Fruit fly (Drosophila melanogaster) whole organism, embryonic: Measurements from ENCODE around the gene CG32706.

Experiments
- CG10209 ChIP-seq: fragments of 200-800 bp; sonication (Bioruptor generic); optimal IDR thresholded peaks from 3 replicates; lab custom pipeline; 2017; ENCODE audit warnings: missing biosample characterization, mild to moderate bottlenecking, missing genetic modification characterization, missing genetic modification reagents
- CG10366 ChIP-seq: fragments of 200-800 bp; sonication (Bioruptor generic); IDR thresholded peaks from 2 replicates; pipeline ENCODE4 v1.3.6; 2022; ENCODE audit warnings: missing biosample characterization, missing genetic modification characterization
- CG12659 ChIP-seq: fragments of 200-800 bp; sonication (Bioruptor generic); optimal IDR thresholded peaks from 3 replicates; lab custom pipeline; 2017; ENCODE audit warnings: mild to moderate bottlenecking, missing biosample characterization, missing genetic modification reagents, missing genetic modification characterization
- CG12744 ChIP-seq: fragments of 200-800 bp; sonication (Bioruptor generic); optimal IDR thresholded peaks from 2 replicates; lab custom pipeline; 2016; ENCODE audit warnings: missing biosample characterization, missing genetic modification characterization
- CG13296 ChIP-seq: fragments of 200-800 bp; sonication (Bioruptor generic); optimal IDR thresholded peaks from 3 replicates; lab custom pipeline; 2018; ENCODE audit warnings: missing biosample characterization, mild to moderate bottlenecking, missing genetic modification characterization
- CG14710 ChIP-seq: fragments of 200-800 bp; sonication (Bioruptor generic); optimal IDR thresholded peaks from 3 replicates; lab custom pipeline; 2019; ENCODE audit warnings: missing biosample characterization, mild to moderate bottlenecking, missing genetic modification characterization, moderate library complexity
- CG15011 ChIP-seq: fragments of 200-800 bp; sonication (Bioruptor generic); optimal IDR thresholded peaks from 3 replicates; lab custom pipeline; 2018; ENCODE audit warnings: missing biosample characterization, mild to moderate bottlenecking, missing genetic modification characterization
- CG17385 ChIP-seq: fragments of 200-800 bp; sonication (Bioruptor generic); optimal IDR thresholded peaks from 3 replicates; lab custom pipeline; 2018; ENCODE audit warnings: missing biosample characterization, mild to moderate bottlenecking, missing genetic modification characterization
- CG17568 ChIP-seq: fragments of 200-800 bp; sonication (Bioruptor generic); optimal IDR thresholded peaks from 2 replicates; lab custom pipeline; 2018; ENCODE audit warnings: missing biosample characterization, mild to moderate bottlenecking, missing genetic modification characterization, moderate library complexity
- CG17829 ChIP-seq: fragments of 200-800 bp; optimal IDR thresholded peaks from 2 replicates; lab custom pipeline; 2019; ENCODE audit warnings: missing biosample characterization, mild to moderate bottlenecking, missing genetic modification characterization, moderate library complexity
- CG1792 ChIP-seq: fragments of 200-800 bp; sonication (Bioruptor generic); optimal IDR thresholded peaks from 2 replicates; lab custom pipeline; 2016; ENCODE audit warnings: missing biosample characterization, missing genetic modification characterization
- CG18619 ChIP-seq: fragments of 200-800 bp; sonication (Bioruptor generic); optimal IDR thresholded peaks from 3 replicates; lab custom pipeline; 2017; ENCODE audit warnings: missing biosample characterization, mild to moderate bottlenecking, missing genetic modification characterization
- CG2202 ChIP-seq: fragments of 200-800 bp; sonication (Bioruptor generic); optimal IDR thresholded peaks from 2 replicates; lab custom pipeline; 2018; ENCODE audit warnings: missing biosample characterization, mild to moderate bottlenecking, missing genetic modification characterization
- CG31441 ChIP-seq: fragments of 200-800 bp; sonication (Bioruptor generic); IDR thresholded peaks from 2 replicates; pipeline ENCODE4 v1.3.6; 2022; ENCODE audit warnings: missing biosample characterization, missing genetic modification characterization
- CG32532 ChIP-seq: fragments of 200-800 bp; sonication (Bioruptor generic); IDR thresholded peaks from 2 replicates; pipeline ENCODE4 v1.3.6; 2022; ENCODE audit warnings: missing biosample characterization, missing genetic modification characterization
- CG4707 ChIP-seq: fragments of 200-800 bp; sonication (Bioruptor generic); optimal IDR thresholded peaks from 2 replicates; lab custom pipeline; 2018; ENCODE audit warnings: missing biosample characterization, mild to moderate bottlenecking, missing genetic modification characterization, moderate library complexity
- CG6689 ChIP-seq: fragments of 200-800 bp; sonication (Bioruptor generic); IDR thresholded peaks from 2 replicates; pipeline ENCODE4 v1.3.6; 2022; ENCODE audit warnings: missing biosample characterization, missing genetic modification characterization
- CG6765 ChIP-seq: fragments of 200-800 bp; sonication (Bioruptor generic); optimal IDR thresholded peaks from 3 replicates; lab custom pipeline; 2017; ENCODE audit warnings: missing biosample characterization, mild to moderate bottlenecking, missing genetic modification characterization
- CG7839 ChIP-seq: fragments of 200-800 bp; sonication (Bioruptor generic); optimal IDR thresholded peaks from 3 replicates; lab custom pipeline; 2018; ENCODE audit warnings: missing biosample characterization, mild to moderate bottlenecking, missing genetic modification characterization, moderate library complexity
- CG7928 ChIP-seq: fragments of 200-800 bp; sonication (Bioruptor generic); optimal IDR thresholded peaks from 2 replicates; lab custom pipeline; 2017; ENCODE audit warnings: missing biosample characterization, mild to moderate bottlenecking, missing genetic modification characterization
- CG8290 ChIP-seq, 3 experiments: fragments of 200-800 bp; sonication (Bioruptor generic); optimal IDR thresholded peaks; 2 replicates each; lab custom pipeline; 2016 to 2019; ENCODE audit warnings: missing biosample characterization in 3 of 3, missing genetic modification characterization in 3 of 3, mild to moderate bottlenecking in 2 of 3, moderate library complexity in 1 of 3
- D19B ChIP-seq: fragments of 200-800 bp; sonication (Bioruptor generic); optimal IDR thresholded peaks from 2 replicates; lab custom pipeline; 2017; ENCODE audit warnings: missing biosample characterization, mild to moderate bottlenecking, missing genetic modification characterization
- Dbx ChIP-seq: fragments of 200-800 bp; sonication (Bioruptor generic); IDR thresholded peaks from 3 replicates; pipeline ENCODE4 v1.3.6; 2022; ENCODE audit warnings: missing biosample characterization, missing genetic modification characterization
- Dip3 ChIP-seq: fragments of 200-800 bp; sonication (Bioruptor generic); optimal IDR thresholded peaks from 3 replicates; lab custom pipeline; 2016; ENCODE audit warnings: missing biosample characterization, missing genetic modification characterization
- Hand ChIP-seq: fragments of 200-800 bp; sonication (Bioruptor generic); optimal IDR thresholded peaks from 2 replicates; lab custom pipeline; 2017; ENCODE audit warnings: mild to moderate bottlenecking, missing biosample characterization, missing genetic modification reagents, missing genetic modification characterization
- Hmr ChIP-seq: fragments of 200-800 bp; sonication (Bioruptor generic); optimal IDR thresholded peaks from 3 replicates; lab custom pipeline; 2017; ENCODE audit warnings: mild to moderate bottlenecking, missing biosample characterization, missing genetic modification reagents, missing genetic modification characterization
- Mad ChIP-seq: fragments of 200-800 bp; sonication (Bioruptor generic); optimal IDR thresholded peaks from 2 replicates; lab custom pipeline; 2016; ENCODE audit warnings: missing biosample characterization, missing genetic modification characterization
- Mes4 ChIP-seq: fragments of 200-800 bp; sonication (Bioruptor generic); optimal IDR thresholded peaks from 2 replicates; lab custom pipeline; 2016; ENCODE audit warnings: missing biosample characterization, missing genetic modification characterization
- NK7.1 ChIP-seq: fragments of 200-800 bp; sonication (Bioruptor generic); optimal IDR thresholded peaks from 3 replicates; lab custom pipeline; 2016; ENCODE audit warnings: missing biosample characterization, missing genetic modification characterization
- Sin3A ChIP-seq: fragments of >200 bp; optimal IDR thresholded peaks from 2 replicates; lab custom pipeline; 2018
- Xbp1 ChIP-seq: fragments of 200-800 bp; sonication (Bioruptor generic); optimal IDR thresholded peaks from 3 replicates; lab custom pipeline; 2016; ENCODE audit warnings: missing biosample characterization, mild to moderate bottlenecking, missing genetic modification characterization
- amos ChIP-seq: fragments of 200-800 bp; sonication (Bioruptor generic); IDR thresholded peaks from 2 replicates; pipeline ENCODE4 v1.3.6; 2022; ENCODE audit warnings: missing biosample characterization, missing genetic modification characterization; ENCODE audit not compliant: partially characterized antibody
- az2 ChIP-seq: fragments of 200-800 bp; sonication (Bioruptor generic); optimal IDR thresholded peaks from 3 replicates; lab custom pipeline; 2016; ENCODE audit warnings: missing biosample characterization, missing genetic modification characterization
- chif ChIP-seq, 2 experiments: fragments of 200-800 bp; sonication (Bioruptor generic); optimal IDR thresholded peaks; 3 replicates each; lab custom pipeline; 2016; ENCODE audit warnings: missing biosample characterization in 2 of 2, missing genetic modification characterization in 2 of 2
- chm ChIP-seq: fragments of 200-800 bp; sonication (Bioruptor generic); IDR thresholded peaks from 2 replicates; pipeline ENCODE4 v1.3.6; 2022; ENCODE audit warnings: missing biosample characterization, missing genetic modification characterization
- croc ChIP-seq: fragments of 200-800 bp; sonication (Bioruptor generic); conservative IDR thresholded peaks from 3 replicates; pipeline ENCODE4 v1.3.6; 2022; ENCODE audit warnings: missing biosample characterization, missing genetic modification characterization
- cwo ChIP-seq: fragments of 200-800 bp; sonication (Bioruptor generic); optimal IDR thresholded peaks from 3 replicates; lab custom pipeline; 2017; ENCODE audit warnings: missing biosample characterization, missing genetic modification characterization, mild to moderate bottlenecking, moderate library complexity, missing genetic modification reagents
- grn ChIP-seq: fragments of 200-800 bp; sonication (Bioruptor generic); optimal IDR thresholded peaks from 3 replicates; lab custom pipeline; 2017; ENCODE audit warnings: missing biosample characterization, missing genetic modification characterization
- hb ChIP-seq: fragments of 200-800 bp; sonication (Bioruptor generic); IDR thresholded peaks from 3 replicates; pipeline ENCODE4 v1.3.6; 2022; ENCODE audit warnings: missing biosample characterization, missing genetic modification characterization; ENCODE audit not compliant: partially characterized antibody
- ind ChIP-seq: fragments of 200-800 bp; sonication (Bioruptor generic); optimal IDR thresholded peaks from 3 replicates; lab custom pipeline; 2016; ENCODE audit warnings: missing biosample characterization, missing genetic modification characterization
- lola ChIP-seq, 3 experiments: fragments of >200 bp in 2 of 3; fragments of 200-800 bp in 1 of 3; sonication (Bioruptor generic) in 1 of 3; optimal IDR thresholded peaks; 2 replicates each; lab custom pipeline; 2017 to 2019; ENCODE audit warnings: missing biosample characterization in 3 of 3, missing genetic modification characterization in 3 of 3, mild to moderate bottlenecking in 1 of 3, moderate library complexity in 1 of 3
- sens ChIP-seq: fragments of 200-800 bp; sonication (Bioruptor generic); peaks from one replicate; lab custom pipeline; 2016; ENCODE audit warnings: missing biosample characterization, missing genetic modification characterization
- sisA ChIP-seq: fragments of 200-800 bp; sonication (Bioruptor generic); IDR thresholded peaks from 2 replicates; pipeline ENCODE4 v1.3.6; 2022; ENCODE audit warnings: missing biosample characterization, missing genetic modification characterization
- slbo ChIP-seq: fragments of 200-800 bp; sonication (Bioruptor generic); IDR thresholded peaks from 2 replicates; pipeline ENCODE4 v1.3.6; 2022; ENCODE audit warnings: missing biosample characterization, missing genetic modification characterization
- tio ChIP-seq: fragments of 200-800 bp; sonication (Bioruptor generic); optimal IDR thresholded peaks from 2 replicates; lab custom pipeline; 2017; ENCODE audit warnings: missing biosample characterization, missing genetic modification characterization, inconsistent platforms
- wdn ChIP-seq: fragments of 200-800 bp; sonication (Bioruptor generic); IDR thresholded peaks from 2 replicates; pipeline ENCODE4 v1.3.6; 2022; ENCODE audit warnings: missing biosample characterization, missing genetic modification characterization
- zen ChIP-seq: fragments of 200-800 bp; sonication (Bioruptor generic); optimal IDR thresholded peaks from 3 replicates; lab custom pipeline; 2018; ENCODE audit warnings: missing biosample characterization, mild to moderate bottlenecking, missing genetic modification characterization, moderate library complexity

The CG32706 gene

dm6 chrX:9120828-9121754, 34.2 kb downstream of the CG32706 start (continued):
- TF ChIP-seq Mad (GFP tag; lab: Kevin White, UChicago) (peak; percentile 12), CG10366 (peak; percentile 24; the same call in 1 of the 2 replicates), CG6765 (GFP tag; lab: Kevin White, UChicago) (no peak), Dbx (GFP tag; lab: Robert Waterston, UW) (no peak), CG7839 (tag; lab: Kevin White, UChicago) (peak; percentile 64), CG14710 (tag; lab: Kevin White, UChicago) (peak; percentile 41), croc (GFP tag; lab: Robert Waterston, UW) (no peak), sens (GFP tag; lab: Kevin White, UChicago) (peak; percentile 89), D19B (GFP tag; lab: Kevin White, UChicago) (peak; percentile 81), chif (GFP tag; optimal IDR thresholded peaks at IDR 0.05; lab: Kevin White, UChicago) (peak in 1 of 2 experiments; percentile 52), CG15011 (GFP tag; lab: Kevin White, UChicago) (peak; percentile 14), tio (GFP tag; lab: Kevin White, UChicago) (peak; percentile 28), Hmr (peak; percentile 24), cwo (GFP tag; lab: Kevin White, UChicago) (peak; percentile 41), wdn (no peak), CG4707 (GFP tag; lab: Kevin White, UChicago) (peak; percentile 1), Mes4 (GFP tag; lab: Kevin White, UChicago) (peak; percentile 5), Sin3A (lab: Kevin White, UChicago) (no peak), zen (tag; lab: Kevin White, UChicago) (peak; percentile 8), CG32532 (GFP tag; lab: Robert Waterston, UW) (peak; percentile 58; the same call in 1 of the 2 replicates), lola (GFP tag; optimal IDR thresholded peaks at IDR 0.05; lab: Kevin White, UChicago) (peak in 1 of 3 experiments; percentile 33), CG12744 (GFP tag; lab: Kevin White, UChicago) (no peak), CG17568 (GFP tag; lab: Kevin White, UChicago) (peak; percentile 32), CG17385 (GFP tag; lab: Kevin White, UChicago) (peak; percentile 57), CG31441 (GFP tag; lab: Robert Waterston, UW) (peak; percentile 45; the same call in 1 of the 2 replicates), CG7928 (GFP tag; lab: Kevin White, UChicago) (no peak), NK7.1 (GFP tag; lab: Kevin White, UChicago) (peak; percentile 43), CG1792 (no peak), Hand (GFP tag; lab: Kevin White, UChicago) (peak; percentile 12), slbo (peak; percentile 55), Xbp1 (GFP tag; lab: Kevin White, UChicago) (peak; percentile 45), CG18619 (GFP tag; lab: Kevin White, UChicago) (peak; percentile 5), Dip3 (GFP tag; lab: Kevin White, UChicago) (no peak), CG10209 (GFP tag; lab: Kevin White, UChicago) (peak; percentile 20), CG6689 (GFP tag; lab: Robert Waterston, UW) (peak; percentile 22; the same call in 1 of the 2 replicates), CG12659 (GFP tag; lab: Kevin White, UChicago) (peak; percentile 9), CG17829 (tag; lab: Kevin White, UChicago) (peak; percentile 40), chm (GFP tag; lab: Robert Waterston, UW) (no peak), CG2202 (tag; lab: Kevin White, UChicago) (no peak), amos (GFP tag; lab: Robert Waterston, UW) (no peak), CG8290 (GFP tag; optimal IDR thresholded peaks at IDR 0.05; lab: Kevin White, UChicago) (no peak), CG8290 (tag; optimal IDR thresholded peaks at IDR 0.05; lab: Kevin White, UChicago) (no peak), az2 (peak; percentile 20), CG13296 (GFP tag; lab: Kevin White, UChicago) (peak; percentile 25), ind (GFP tag; lab: Kevin White, UChicago) (peak; percentile 46), sisA (GFP tag; lab: Robert Waterston, UW) (peak; percentile 40; the same call in 1 of the 2 replicates), grn (no peak), hb (GFP tag; lab: Robert Waterston, UW) (no peak)
